Fruit fly (Drosophila melanogaster) whole organism: ENCODE data around the gene Ilp1.

Experiments used
- CG8478 ChIP-seq: fragments of >200 bp; optimal IDR thresholded peaks from 2 replicates; lab custom pipeline; 2018; ENCODE audit warnings: inconsistent platforms
- Dll ChIP-seq: fragments of >200 bp; optimal IDR thresholded peaks from 2 replicates; lab custom pipeline; 2017
- EcR ChIP-seq, 2 experiments: fragments of >200 bp; optimal IDR thresholded peaks; 2 replicates each; lab custom pipeline; 2017; ENCODE audit warnings: missing biosample characterization in 2 of 2, missing genetic modification characterization in 2 of 2, missing genetic modification reagents in 2 of 2
- pan ChIP-seq: fragments of >200 bp; optimal IDR thresholded peaks from 2 replicates; lab custom pipeline; 2017
- psq ChIP-seq: fragments of >200 bp; optimal IDR thresholded peaks from 2 replicates; lab custom pipeline; 2017
- usp ChIP-seq: fragments of >200 bp; optimal IDR thresholded peaks from 2 replicates; lab custom pipeline; 2017; ENCODE audit warnings: missing biosample characterization, missing genetic modification characterization, mixed read lengths

The Ilp1 gene

DNA sequence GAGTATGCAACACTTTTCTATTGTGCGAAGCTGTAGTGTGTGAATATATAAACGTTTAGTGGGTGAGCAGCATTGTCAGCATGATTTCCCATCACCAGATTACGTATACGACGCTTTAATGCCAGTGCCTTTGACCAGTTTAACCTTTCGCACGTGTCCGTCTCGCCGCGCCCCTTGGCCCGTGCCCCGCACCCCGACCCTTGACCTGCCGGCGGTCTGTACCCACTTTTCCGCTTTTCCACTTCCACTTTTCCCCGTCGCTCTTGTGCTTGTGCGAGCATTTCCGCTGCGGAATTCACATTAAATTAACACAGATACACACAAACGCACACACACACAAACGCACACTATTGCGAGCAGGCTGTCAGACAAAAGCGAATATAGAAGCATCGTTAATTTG lies 22.5 kb upstream of the Ilp1 start:
- TF ChIP-seq Dll (lab: Kevin White, UChicago) (no peak), pan (no peak), CG8478 (no peak), EcR (GFP tag; optimal IDR thresholded peaks at IDR 0.05; lab: Kevin White, UChicago) (no peak), usp (GFP tag; lab: Kevin White, UChicago) (no peak)

DNA sequence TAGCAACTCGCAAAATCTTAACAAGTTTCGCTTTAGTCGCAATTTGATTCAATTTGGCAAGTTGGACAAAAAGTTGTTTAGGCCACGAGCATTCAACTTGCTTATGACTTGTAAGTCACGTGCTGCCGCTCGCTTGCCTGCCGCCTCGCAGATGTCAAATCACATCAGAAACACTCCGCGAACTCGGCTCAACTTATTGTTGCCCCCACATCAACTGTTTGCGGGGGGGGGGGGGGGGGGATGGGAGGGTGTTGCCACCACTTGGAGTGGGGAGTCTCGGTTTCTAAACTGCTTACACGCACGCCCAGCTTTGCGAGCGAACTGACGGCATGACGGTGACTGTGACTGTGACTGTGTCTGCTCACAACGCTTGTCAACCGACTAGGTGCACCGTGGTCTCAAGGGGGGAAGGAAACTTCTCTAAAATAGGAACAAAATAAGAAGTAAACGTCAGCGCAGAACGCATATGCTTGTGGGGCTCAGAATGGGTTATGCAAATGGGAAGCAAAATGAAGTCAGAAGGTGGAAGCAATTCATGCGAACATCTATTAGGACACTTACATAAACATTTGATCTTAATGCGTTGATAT lies 21.3 kb upstream of the Ilp1 start:
- TF ChIP-seq Dll (lab: Kevin White, UChicago) (no peak), pan (no peak), EcR (GFP tag; optimal IDR thresholded peaks at IDR 0.05; lab: Kevin White, UChicago) (no peak), CG8478 (no peak), usp (GFP tag; lab: Kevin White, UChicago) (no peak), psq (lab: Kevin White, UChicago) (no peak)

DNA sequence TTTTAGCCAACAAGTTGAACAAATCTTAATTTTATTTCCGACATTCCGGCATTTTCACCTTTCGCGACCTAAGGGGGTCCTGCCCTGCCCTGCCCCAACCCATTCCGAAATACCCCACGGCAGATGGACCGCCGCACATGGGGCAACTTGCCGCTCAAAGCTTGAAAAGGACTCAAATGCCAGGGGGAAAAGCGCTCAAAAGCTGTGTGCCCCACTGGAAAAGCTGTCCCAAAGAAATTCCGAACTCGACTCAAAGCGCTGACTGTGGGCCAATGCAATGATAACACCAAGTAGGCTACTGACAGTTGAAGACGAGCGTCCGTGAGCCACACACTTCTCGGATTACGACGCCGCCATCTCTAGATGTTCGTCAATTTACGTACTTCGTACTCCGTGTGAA lies 11.5 kb upstream of the Ilp1 start, which contains the start of gene CG32052:
Gene CG32052 (plus strand): TSS at position 301 of the 400 bp plus-strand sequence.
- TF ChIP-seq CG8478 (no peak), pan (no peak)

DNA sequence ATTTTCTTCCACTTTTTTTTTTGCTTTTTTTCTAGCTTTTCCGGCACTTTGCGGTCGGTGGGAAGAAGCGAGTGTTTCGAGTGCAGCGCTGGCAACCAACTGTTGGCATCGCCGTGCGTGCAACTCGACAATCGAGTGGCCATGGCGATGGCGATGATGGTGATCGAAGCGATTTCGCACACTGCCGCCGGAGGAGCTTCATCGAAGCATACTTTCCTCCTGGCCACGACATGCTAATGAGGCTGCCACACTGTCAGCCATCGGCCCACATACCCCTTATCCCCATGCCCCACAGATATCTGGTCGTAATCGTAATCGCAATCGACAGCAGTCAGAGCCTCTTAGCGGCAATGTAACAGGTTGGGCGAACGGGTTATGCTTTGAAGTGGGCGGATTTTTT lies 633 bp upstream of the Ilp1 start, which contains the start of gene Zasp67:
Gene Zasp67 (minus strand): TSS at position 101 of the 400 bp plus-strand sequence.
- TF ChIP-seq pan (no peak), EcR (GFP tag; optimal IDR thresholded peaks at IDR 0.05; lab: Kevin White, UChicago) (no peak), usp (GFP tag; lab: Kevin White, UChicago) (no peak), Dll (lab: Kevin White, UChicago) (no peak), psq (lab: Kevin White, UChicago) (no peak), CG8478 (no peak)

DNA sequence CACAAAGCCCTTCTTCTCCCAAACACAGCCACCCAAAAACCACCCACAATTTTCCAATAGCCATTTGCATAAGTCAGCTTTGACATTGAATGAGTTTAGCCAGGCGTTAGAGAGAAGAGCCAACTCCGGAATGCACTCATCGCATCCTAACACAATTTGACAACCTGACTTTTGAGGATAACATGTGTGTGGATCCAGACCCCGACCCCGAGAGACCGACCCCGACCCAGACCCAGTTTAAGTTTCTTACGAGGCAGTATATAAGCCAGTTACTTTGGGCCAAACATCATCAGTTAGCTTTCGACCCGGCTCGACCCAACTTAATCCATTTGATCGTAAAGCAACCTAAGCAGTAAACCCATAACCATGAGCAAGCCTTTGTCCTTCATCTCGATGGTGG lies 1.2 kb downstream of the Ilp1 start, which contains the start of gene Ilp2:
Gene Ilp2 (plus strand): TSS at position 301 of the 400 bp plus-strand sequence.
- TF ChIP-seq Dll (lab: Kevin White, UChicago), result no peak
- no peak for TF ChIP-seq EcR (GFP tag; optimal IDR thresholded peaks at IDR 0.05; lab: Kevin White, UChicago)

DNA sequence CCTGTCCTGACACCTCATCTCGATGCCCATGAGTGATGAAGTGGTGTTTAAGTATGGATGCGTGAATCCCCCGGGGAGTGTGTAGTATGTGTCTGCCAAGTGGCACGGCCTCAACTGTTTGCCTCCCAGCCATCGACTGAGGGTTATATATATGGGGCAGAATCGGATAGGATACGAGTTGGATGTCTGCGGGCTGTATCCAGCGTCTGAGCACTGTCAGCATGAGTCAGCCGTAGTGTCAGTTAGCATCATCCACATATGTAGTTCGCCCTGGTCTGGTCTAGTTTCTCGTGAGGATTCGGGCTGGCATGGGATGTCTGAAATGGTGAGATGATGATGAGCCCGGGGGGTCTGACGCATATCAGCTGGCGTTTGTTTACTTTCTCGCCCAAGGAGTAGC lies 3.8 kb downstream of the Ilp1 start, which contains the start of gene Ilp3:
Gene Ilp3 (minus strand): TSS at position 101 of the 400 bp plus-strand sequence.
- TF ChIP-seq pan, result no peak
- TF ChIP-seq Dll (lab: Kevin White, UChicago), result no peak
- TF ChIP-seq usp (GFP tag; lab: Kevin White, UChicago), result no peak
- no peak for TF ChIP-seq CG8478
- TF ChIP-seq EcR (GFP tag; optimal IDR thresholded peaks at IDR 0.05; lab: Kevin White, UChicago), result no peak

DNA sequence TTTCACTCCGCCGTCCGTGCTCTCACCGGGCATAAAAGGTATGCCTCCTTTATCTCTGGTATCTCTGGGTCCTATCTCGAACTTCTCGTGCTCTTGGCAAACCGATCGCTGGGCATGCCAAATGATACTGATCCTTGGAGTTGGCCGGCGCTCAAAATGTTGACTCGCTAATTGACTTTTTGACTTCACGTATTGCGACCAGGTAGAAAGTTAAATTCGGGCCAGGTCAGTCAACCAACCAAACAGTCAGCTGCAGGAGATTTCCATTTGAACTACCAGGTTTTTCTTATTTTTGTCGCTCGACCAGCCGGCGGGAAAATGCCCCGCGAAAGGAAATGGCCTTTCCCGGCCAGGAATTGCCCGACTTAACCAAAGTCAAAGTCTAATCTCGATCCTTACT lies 5.9 kb downstream of the Ilp1 start, which contains the start of gene Ilp4:
Gene Ilp4 (minus strand): TSS at position 139 of the 400 bp plus-strand sequence.
- TF ChIP-seq psq (lab: Kevin White, UChicago), result no peak

DNA sequence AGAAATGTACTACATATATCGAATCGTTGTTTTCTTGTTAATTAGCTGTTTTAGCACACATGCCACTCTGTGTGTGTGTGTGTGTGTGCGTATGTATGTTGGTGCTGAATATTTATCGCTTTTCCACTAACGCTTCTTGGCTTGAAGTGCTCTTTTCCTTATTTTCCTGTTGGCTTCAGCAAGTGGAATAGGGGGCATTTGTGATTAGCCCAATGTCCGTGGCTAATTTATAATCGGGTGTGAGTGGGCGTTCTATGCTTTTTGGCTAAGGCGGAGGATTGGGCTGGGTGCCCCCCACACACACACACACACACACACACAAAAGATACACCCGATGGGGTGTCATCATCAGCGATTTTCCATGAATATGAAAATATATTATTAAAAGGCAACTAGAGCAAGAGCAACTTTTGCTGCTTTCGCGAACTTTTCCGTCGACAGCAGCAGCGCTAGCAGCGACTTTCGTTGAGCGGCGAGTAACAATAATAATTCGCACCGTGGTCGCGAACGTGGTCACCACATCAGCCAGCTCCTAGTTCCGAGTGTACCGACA lies 15.2 kb downstream of the Ilp1 start, which contains the start of gene CG43897:
Gene CG43897 (plus strand): TSS at position 503 of the 553 bp plus-strand sequence.
- TF ChIP-seq CG8478, result no peak

DNA sequence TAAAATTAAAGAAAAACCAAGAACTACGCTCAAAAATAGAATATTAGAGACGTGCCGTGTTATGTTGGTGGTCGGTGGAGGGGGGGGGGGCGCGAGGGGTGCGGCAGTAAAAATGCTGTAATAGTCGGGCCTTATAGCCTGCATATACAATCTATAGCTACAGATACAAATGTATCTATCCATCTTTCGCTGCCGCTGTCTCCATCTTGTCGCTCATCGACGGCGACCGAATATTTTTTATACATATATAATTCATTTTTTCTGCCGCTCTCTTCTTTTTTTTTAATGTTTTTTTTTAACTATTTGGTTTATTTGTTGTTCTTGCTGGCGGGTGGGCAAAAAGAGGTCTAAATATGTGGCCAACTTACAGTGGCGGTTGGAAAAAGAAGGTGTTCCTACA lies 16.4 kb downstream of the Ilp1 start:
- no peak for TF ChIP-seq CG8478
- no peak for TF ChIP-seq pan
- TF ChIP-seq EcR (GFP tag; optimal IDR thresholded peaks at IDR 0.05; lab: Kevin White, UChicago), result no peak
- no peak for TF ChIP-seq psq (lab: Kevin White, UChicago)
- TF ChIP-seq usp (GFP tag; lab: Kevin White, UChicago), result no peak
- no peak for TF ChIP-seq Dll (lab: Kevin White, UChicago)

DNA sequence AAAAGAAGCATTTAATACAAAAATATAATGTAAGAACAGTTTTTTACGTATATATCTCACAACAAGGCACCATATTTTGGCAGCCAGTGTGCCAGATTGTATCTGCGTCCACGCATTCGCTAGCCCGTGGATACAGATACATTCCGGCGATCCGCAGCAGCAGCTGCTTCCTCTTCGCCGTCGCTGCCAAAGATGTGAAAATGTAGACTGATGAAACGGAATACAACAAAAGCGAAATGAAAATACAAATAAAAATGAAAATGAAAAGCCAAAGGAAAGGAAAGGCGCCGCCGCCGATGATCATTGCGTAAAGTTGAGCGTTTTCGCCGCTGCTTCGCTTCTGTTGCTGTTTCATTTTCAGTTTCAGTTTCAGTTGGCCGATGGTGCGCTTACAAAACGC lies 17.5 kb downstream of the Ilp1 start:
- TF ChIP-seq Dll (lab: Kevin White, UChicago) (no peak), psq (lab: Kevin White, UChicago) (no peak), EcR (GFP tag; optimal IDR thresholded peaks at IDR 0.05; lab: Kevin White, UChicago) (no peak), CG8478 (no peak), usp (GFP tag; lab: Kevin White, UChicago) (no peak), pan (no peak)

DNA sequence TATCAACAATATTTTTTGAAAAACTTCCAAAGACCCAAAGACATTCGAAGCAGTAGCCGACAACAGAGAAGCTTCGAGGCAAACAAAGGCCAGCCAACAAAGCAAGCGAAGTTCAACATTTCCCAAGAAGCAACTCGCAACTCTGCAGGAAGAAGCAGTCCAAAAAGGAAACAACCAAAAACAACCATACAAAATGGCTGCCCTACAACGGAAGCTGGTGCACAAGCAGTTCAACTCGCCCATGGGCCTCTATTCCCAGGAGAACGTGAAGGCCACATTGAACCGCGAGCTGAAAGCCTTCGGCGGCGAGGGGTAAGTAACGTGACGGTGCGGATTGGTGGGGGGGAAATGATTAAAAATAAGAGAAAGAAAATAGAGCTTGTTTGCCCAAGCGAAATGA lies 22.0 kb downstream of the Ilp1 start:
- TF ChIP-seq Dll (lab: Kevin White, UChicago) (no peak), pan (no peak), CG8478 (no peak), EcR (GFP tag; optimal IDR thresholded peaks at IDR 0.05; lab: Kevin White, UChicago) (no peak), usp (GFP tag; lab: Kevin White, UChicago) (no peak), psq (lab: Kevin White, UChicago) (no peak)

DNA sequence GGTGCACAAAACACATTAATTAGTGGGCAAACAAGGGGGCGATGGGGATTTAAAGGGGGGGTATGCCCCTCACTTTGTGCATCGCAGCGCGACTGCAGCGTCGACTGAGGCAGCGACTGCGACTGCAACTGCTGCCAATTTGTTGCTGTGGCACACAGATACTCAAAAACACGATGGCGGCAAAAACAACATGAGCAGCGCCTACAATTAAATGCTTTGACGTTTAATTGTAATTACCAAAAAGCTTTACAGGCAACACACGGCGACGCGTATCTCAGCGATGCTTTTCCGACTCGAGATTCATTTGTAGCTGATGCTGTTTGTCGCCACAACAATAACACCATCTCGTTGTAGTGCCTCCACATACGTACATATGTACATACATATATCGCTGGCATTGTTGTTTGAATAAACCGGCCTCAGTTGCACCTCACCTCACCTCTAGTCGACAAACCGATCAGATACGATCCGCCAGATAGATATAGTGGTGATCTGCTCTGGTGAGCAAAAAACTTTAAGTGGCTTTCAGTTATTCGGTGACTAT lies 23.0 kb downstream of the Ilp1 start:
- TF ChIP-seq EcR (GFP tag; optimal IDR thresholded peaks at IDR 0.05; lab: Kevin White, UChicago) (no peak), usp (GFP tag; lab: Kevin White, UChicago) (no peak), CG8478 (no peak)

DNA sequence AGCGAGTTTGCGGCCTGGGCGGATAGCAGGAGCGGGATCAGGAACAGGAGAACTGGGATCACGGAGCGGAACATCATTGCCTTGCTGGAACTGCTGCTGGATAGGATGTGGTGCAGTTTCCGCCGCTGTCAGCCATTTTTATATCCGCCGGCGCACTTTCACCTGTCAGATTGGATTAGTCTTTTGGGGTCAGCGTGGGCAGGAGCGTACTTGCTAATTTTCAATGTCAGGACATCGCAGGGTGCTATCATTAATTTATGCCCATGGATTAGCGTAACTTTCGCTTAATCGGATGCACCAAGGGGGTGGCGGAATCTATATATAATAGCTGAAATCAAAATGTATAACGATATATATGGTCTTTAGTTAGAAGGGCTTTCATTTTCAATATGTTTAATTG lies 25.6 kb downstream of the Ilp1 start, which contains the start of gene Ilp5:
Gene Ilp5 (minus strand): TSS at position 101 of the 400 bp plus-strand sequence.
- no peak for TF ChIP-seq usp (GFP tag; lab: Kevin White, UChicago)
- TF ChIP-seq Dll (lab: Kevin White, UChicago), result no peak
- no peak for TF ChIP-seq CG8478
- no peak for TF ChIP-seq psq (lab: Kevin White, UChicago)
